Fruit fly (Drosophila melanogaster) Kc167 (cell line): ENCODE data around the gene CG2145.

Experiments used
- Myc ChIP-seq: fragments of >200 bp; optimal IDR thresholded peaks from 2 replicates; lab custom pipeline; 2017; ENCODE audit warnings: missing external identifiers
- Sin3A ChIP-seq: fragments of >200 bp; optimal IDR thresholded peaks from 2 replicates; lab custom pipeline; 2018; ENCODE audit warnings: missing external identifiers
- h ChIP-seq: fragments of >200 bp; optimal IDR thresholded peaks from 3 replicates; lab custom pipeline; 2018; ENCODE audit warnings: missing external identifiers
- insv ChIP-seq: fragments of >200 bp; optimal IDR thresholded peaks from 3 replicates; lab custom pipeline; 2018; ENCODE audit warnings: missing external identifiers
- psq ChIP-seq: fragments of >200 bp; optimal IDR thresholded peaks from 2 replicates; lab custom pipeline; 2017; ENCODE audit warnings: missing external identifiers
- ttk ChIP-seq: sonication (Bioruptor generic); optimal IDR thresholded peaks from 2 replicates; lab custom pipeline; 2017; ENCODE audit warnings: missing external identifiers

CG2145 gene

DNA sequence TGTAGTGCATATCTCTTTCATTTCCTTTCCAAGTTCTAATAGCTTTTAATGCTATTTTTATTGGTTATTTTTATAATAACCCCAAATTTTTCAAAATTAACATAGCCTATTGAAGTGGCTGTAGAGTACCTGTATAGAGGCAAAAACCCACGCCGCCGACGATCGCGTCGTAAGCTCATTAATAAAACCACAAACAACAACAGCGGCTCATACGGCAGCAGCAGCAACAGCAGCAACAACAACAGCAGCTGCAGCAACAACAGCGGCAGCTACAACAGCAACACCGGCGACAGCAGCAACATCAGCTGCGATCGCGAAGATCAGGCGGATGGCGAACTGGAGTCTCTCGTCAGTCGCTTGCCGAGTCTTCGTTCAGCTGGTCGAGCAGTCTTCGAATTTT, at the start of gene CG2145:
Gene CG2145 (plus strand): TSS at position 290 of the 400 bp plus-strand sequence.
- no peak for TF ChIP-seq psq (lab: Kevin White, UChicago)
- no peak for TF ChIP-seq h (lab: Kevin White, UChicago)
- TF ChIP-seq Sin3A (lab: Kevin White, UChicago) = no peak
- no peak for TF ChIP-seq ttk (lab: Kevin White, UChicago)
- TF ChIP-seq Myc (lab: Kevin White, UChicago) = no peak
- TF ChIP-seq insv (lab: Kevin White, UChicago) = no peak

DNA sequence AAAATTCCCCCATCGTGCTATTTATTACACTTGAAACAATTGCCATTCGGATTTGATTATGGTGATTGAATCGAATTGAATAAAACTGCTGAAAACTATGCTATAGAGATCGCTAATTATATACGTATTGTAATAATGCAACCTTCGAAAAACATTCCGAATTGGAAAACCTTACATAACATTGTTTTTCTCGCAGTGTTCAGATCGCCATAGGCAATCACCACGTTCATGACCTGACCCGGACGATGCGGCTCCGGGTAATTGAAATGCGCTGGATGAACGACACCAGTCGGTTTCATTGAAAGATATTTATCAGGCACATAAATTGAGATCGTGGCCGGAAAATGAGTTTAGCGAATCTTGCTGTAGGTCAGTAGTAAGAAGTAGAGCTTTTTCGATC, 44.4 kb upstream of the CG2145 start:
- TF ChIP-seq psq (lab: Kevin White, UChicago) (no peak), Myc (lab: Kevin White, UChicago) (no peak)

DNA sequence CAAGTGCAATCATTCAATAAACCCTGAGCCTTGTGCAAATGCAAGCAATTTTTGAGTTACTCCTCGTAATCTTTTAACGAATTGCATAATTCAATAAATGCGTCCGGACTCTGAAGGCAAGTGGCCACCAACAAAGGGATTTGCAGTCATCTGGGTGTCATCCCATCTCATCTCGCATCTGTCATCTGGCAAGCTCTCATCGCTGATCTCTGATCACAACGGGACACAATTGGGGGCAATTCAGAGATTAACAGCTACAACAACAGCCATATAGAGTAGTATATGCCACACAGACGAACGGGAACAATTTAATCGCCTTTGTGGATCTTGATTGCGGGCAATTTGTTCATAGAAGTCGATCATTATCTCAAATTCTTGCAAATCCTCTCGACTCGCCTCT, 43.5 kb upstream of the CG2145 start:
- no peak for TF ChIP-seq ttk (lab: Kevin White, UChicago)
- no peak for TF ChIP-seq insv (lab: Kevin White, UChicago)
- TF ChIP-seq Sin3A (lab: Kevin White, UChicago) = no peak
- TF ChIP-seq Myc (lab: Kevin White, UChicago) = no peak
- TF ChIP-seq psq (lab: Kevin White, UChicago) = no peak
- TF ChIP-seq h (lab: Kevin White, UChicago) = no peak

DNA sequence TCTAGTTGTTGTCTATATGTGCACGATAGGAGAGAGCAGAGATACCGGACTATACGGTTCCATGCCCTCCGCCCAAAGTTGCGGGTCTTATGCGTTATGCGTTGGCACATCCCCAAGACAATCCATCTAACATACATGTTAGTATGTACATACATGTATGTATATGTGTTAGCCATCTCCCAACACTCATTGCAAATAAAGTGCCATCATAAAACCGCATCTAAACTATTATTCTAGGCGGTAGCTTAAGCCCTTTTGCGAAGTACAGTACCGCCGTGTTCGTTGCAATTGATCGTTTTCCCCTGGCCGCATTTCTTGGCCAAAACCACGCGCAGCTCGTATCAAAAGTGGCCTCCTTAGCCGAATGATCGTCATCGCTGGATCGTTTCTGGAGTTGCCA, 40.8 kb upstream of the CG2145 start:
- TF ChIP-seq ttk (lab: Kevin White, UChicago) (no peak), h (lab: Kevin White, UChicago) (no peak), psq (lab: Kevin White, UChicago) (no peak), Sin3A (lab: Kevin White, UChicago) (no peak), insv (lab: Kevin White, UChicago) (no peak), Myc (lab: Kevin White, UChicago) (no peak)

DNA sequence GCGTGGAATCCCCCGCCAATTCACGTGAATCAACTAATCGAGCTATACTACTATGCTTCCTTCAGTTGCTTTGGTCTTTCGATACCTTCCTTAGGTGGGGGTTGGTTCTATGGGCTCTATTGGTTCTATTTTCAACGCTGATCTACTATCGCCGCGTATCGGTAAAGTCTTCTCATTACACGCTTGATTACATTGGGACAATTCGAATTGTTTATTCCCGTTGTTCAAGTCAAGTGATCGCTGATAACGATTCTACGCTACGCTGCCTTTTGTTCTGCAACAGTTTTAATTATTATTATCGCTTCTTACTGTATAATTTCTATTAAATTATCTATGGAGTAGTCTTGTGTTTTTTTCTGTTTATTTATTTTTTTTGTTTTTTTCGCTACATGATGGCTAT, 39.6 kb upstream of the CG2145 start:
- TF ChIP-seq h (lab: Kevin White, UChicago) (no peak), psq (lab: Kevin White, UChicago) (no peak), ttk (lab: Kevin White, UChicago) (no peak), insv (lab: Kevin White, UChicago) (no peak), Myc (lab: Kevin White, UChicago) (no peak), Sin3A (lab: Kevin White, UChicago) (no peak)

DNA sequence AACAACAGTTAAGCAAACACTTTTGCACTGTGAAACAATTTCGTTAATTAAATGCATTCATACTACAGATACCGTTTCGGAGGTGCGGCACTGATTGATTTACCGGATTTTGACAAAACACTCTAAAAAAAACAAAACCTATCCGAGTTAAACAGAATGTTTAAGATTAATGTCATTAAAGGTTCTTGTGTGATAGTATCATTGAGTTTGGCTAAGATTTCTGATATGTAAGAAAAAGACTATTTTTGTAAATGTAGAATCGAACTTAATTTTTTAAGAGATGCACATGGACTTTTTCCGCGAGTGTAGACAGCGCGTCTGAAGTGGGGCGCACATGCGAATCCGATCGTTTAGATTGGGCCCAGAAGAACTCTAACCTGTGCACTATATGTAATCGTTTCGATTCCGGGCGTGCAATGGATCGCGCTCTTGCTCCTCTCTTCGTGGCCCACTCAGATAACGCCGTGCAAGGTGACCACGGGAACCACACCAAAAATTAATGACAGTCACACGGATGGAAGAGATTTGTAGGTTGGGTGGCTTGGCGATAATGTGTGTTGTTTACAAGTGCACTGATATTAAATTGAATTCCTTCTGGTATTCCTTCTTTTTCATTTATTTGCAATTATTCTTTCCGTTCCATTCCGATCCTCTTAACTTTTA, 37.1 kb upstream of the CG2145 start:
- TF ChIP-seq ttk (lab: Kevin White, UChicago) (no peak), psq (lab: Kevin White, UChicago) (no peak), Myc (lab: Kevin White, UChicago) (no peak), h (lab: Kevin White, UChicago) (no peak), Sin3A (lab: Kevin White, UChicago) (no peak), insv (lab: Kevin White, UChicago) (no peak)

DNA sequence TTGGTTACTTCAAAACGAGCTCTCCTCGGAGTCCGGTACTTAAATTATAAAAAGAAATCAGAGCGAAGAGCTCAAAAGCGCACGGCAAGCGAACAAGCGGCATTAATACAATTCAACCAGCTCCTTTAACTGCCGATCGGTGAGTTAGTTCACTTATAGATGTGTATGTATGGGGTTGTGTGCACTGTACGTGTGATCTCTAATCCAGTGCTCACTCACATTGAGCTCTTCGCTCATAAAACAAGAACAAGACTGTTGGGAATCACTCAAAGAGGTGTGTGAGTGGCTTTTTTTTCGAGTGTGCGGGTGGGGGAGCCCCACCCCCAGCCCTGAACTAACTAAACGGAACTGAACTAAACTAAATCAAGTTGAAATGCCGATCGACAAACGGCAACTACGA, 36.0 kb upstream of the CG2145 start, which contains the start of gene Ork1:
Gene Ork1 (minus strand): TSS at position 101 of the 400 bp plus-strand sequence.
- TF ChIP-seq psq (lab: Kevin White, UChicago) (no peak), Myc (lab: Kevin White, UChicago) (no peak), insv (lab: Kevin White, UChicago) (no peak), h (lab: Kevin White, UChicago) (no peak), ttk (lab: Kevin White, UChicago) (no peak), Sin3A (lab: Kevin White, UChicago) (no peak)

DNA sequence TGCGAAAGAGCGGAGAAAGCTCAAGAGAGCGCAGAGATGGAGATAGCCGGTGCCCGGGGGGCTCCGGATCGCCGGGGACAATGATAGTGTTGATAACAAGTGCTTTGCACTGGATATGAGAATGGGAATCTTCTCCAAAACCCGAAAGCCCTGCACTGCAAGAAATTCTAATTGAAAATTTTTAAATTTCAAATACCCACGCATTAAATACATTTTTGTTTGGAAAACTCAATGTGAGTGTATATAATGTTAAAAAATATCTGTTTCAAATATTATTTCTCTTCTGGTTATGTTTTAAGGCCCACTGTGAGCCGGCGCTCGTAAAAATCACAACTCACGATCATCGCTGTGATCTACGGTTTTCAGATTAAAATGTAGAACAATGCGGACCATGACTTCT, 34.0 kb upstream of the CG2145 start:
- TF ChIP-seq Sin3A (lab: Kevin White, UChicago) (no peak), psq (lab: Kevin White, UChicago) (no peak), ttk (lab: Kevin White, UChicago) (no peak), Myc (lab: Kevin White, UChicago) (no peak)

DNA sequence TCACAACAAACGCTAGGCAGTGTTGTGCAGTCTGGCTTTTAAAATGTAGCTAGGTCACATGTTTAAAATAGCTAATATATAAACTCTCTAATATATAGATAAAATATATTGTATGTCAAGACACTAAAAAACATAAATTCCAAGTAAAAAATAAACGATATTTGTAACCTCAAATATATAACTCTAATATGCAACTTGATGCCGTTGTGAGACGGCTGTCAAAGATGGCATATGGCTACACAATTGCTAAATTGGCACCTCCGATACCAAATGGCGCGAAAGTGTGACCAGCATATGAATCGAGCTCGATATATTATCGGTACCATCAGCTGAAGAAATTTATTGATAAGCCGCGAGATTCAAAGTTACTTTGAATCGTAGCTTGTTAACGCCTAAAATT, 28.0 kb upstream of the CG2145 start, which contains the start of gene CG1582:
Gene CG1582 (minus strand): TSS at position 71 of the 400 bp plus-strand sequence.
- TF ChIP-seq ttk (lab: Kevin White, UChicago) = no peak
- no peak for TF ChIP-seq Sin3A (lab: Kevin White, UChicago)
- TF ChIP-seq psq (lab: Kevin White, UChicago) = no peak
- no peak for TF ChIP-seq Myc (lab: Kevin White, UChicago)
- TF ChIP-seq h (lab: Kevin White, UChicago) = no peak
- TF ChIP-seq insv (lab: Kevin White, UChicago) = no peak

DNA sequence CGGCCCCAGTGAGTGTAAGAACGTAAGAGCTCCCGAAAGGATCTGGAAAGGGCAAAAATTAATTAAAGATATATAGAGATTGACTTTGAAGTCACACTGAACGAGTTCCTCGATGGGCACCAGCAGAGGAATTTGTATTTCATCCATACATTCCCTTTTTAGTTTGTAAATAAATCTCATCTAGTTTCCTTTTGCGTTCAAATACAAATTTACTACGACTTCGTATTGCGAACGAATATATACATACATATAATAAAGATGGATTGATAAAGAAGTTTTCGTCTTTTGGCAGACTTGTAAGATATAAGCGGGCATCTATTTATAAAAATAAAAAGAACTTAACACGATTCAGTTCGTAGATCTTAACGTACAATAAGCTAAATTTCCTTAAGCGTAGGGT, 27.5 kb upstream of the CG2145 start, which contains the start of gene CG15208:
Gene CG15208 (plus strand): TSS at position 301 of the 400 bp plus-strand sequence.
- no peak for TF ChIP-seq Sin3A (lab: Kevin White, UChicago)
- TF ChIP-seq insv (lab: Kevin White, UChicago) = no peak
- no peak for TF ChIP-seq Myc (lab: Kevin White, UChicago)
- TF ChIP-seq h (lab: Kevin White, UChicago) = no peak

DNA sequence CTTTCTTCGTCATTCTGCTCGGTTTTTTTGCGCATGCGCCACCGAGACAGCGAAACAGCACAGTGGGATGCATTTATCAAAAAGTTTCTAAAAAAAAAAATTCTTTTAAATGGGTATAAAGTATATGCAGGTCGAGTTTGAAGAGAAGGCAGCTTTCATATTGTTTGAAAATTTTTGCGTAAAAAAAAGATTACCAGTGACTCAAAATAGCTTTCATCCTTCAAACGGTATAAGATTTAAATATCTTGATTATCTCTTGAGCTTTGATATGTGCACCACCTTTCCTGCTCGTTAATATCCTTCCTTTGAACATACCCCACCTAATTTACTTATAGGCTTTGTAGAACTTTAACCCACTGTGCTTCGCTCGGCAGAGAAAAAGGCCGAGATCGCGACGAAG, 22.2 kb upstream of the CG2145 start:
- TF ChIP-seq Sin3A (lab: Kevin White, UChicago) (no peak), Myc (lab: Kevin White, UChicago) (no peak), psq (lab: Kevin White, UChicago) (no peak), ttk (lab: Kevin White, UChicago) (no peak), insv (lab: Kevin White, UChicago) (no peak), h (lab: Kevin White, UChicago) (no peak)

DNA sequence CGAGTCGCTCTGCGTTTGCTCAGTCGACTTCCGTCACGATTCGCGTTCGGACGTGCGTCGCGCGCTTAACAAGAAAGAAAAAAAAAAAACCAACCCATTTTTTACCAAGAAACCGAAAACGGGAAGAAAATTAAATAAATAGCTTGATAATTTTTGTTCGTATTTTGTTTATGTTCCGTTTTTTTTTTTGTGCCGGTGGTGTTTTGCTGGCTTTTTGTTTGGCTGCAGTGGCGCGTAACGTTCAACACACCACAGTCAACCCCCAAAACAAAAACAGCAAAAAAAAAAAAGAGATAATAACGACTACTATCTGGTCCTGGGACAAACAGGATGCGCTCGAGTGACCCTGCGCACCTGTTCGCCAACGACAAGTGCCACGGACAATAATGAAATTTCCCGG, 21.7 kb upstream of the CG2145 start, which contains the start of gene CG43901:
Gene CG43901 (plus strand): TSS at position 301 of the 400 bp plus-strand sequence.
- TF ChIP-seq insv (lab: Kevin White, UChicago) = no peak
- TF ChIP-seq h (lab: Kevin White, UChicago) = no peak
- no peak for TF ChIP-seq psq (lab: Kevin White, UChicago)
- TF ChIP-seq Myc (lab: Kevin White, UChicago) = no peak
